Fruit fly (Drosophila melanogaster) whole organism, wandering third instar larva: Measurements from ENCODE around the gene fz4.

Source experiments
- Abd-B ChIP-seq: fragments of >200 bp; optimal IDR thresholded peaks from 2 replicates; lab custom pipeline; 2017; ENCODE audit warnings: missing biosample characterization, missing genetic modification characterization
- Hr78 ChIP-seq: fragments of >200 bp; optimal IDR thresholded peaks from 2 replicates; lab custom pipeline; 2017; ENCODE audit warnings: missing biosample characterization, missing genetic modification characterization
- dmrt93B ChIP-seq: fragments of 200-800 bp; sonication (Bioruptor generic); optimal IDR thresholded peaks from 2 replicates; lab custom pipeline; 2018; ENCODE audit warnings: missing biosample characterization, mild to moderate bottlenecking, missing genetic modification characterization
- dsf ChIP-seq: sonication (Bioruptor generic); optimal IDR thresholded peaks from 2 replicates; lab custom pipeline; 2016; ENCODE audit warnings: missing biosample characterization, missing genetic modification characterization, borderline replicate concordance
- foxo ChIP-seq, 2 experiments: fragments of 200-800 bp; sonication (Bioruptor generic); optimal IDR thresholded peaks; 2 replicates in 1 of 2; 3 replicates in 1 of 2; lab custom pipeline; 2016 to 2017; ENCODE audit warnings: missing biosample characterization in 2 of 2, missing genetic modification characterization in 2 of 2
- h ChIP-seq: fragments of 200-800 bp; sonication (Bioruptor generic); optimal IDR thresholded peaks from 3 replicates; lab custom pipeline; 2016; ENCODE audit warnings: missing biosample characterization, mild to moderate bottlenecking, missing genetic modification characterization
- lola ChIP-seq: fragments of >200 bp; optimal IDR thresholded peaks from 2 replicates; lab custom pipeline; 2017; ENCODE audit warnings: missing biosample characterization, missing genetic modification characterization
- pan ChIP-seq: fragments of >200 bp; optimal IDR thresholded peaks from 2 replicates; lab custom pipeline; 2017
- sv ChIP-seq: fragments of 200-800 bp; sonication (Bioruptor generic); optimal IDR thresholded peaks from 3 replicates; lab custom pipeline; 2016; ENCODE audit warnings: missing biosample characterization, missing genetic modification characterization
- tai ChIP-seq: sonication (Bioruptor generic); optimal IDR thresholded peaks from 2 replicates; lab custom pipeline; 2016; ENCODE audit warnings: missing biosample characterization, missing genetic modification characterization
- woc ChIP-seq: sonication (Bioruptor generic); optimal IDR thresholded peaks from 2 replicates; lab custom pipeline; 2016; ENCODE audit warnings: missing biosample characterization, mild to moderate bottlenecking, missing genetic modification characterization

dm6 chrX:7139952-7140351 lies 29.8 kb upstream of the fz4 start:
- TF ChIP-seq Hr78 (GFP tag; lab: Kevin White, UChicago) (no peak), dsf (GFP tag; lab: Kevin White, UChicago) (no peak), tai (GFP tag; lab: Kevin White, UChicago) (no peak), foxo (GFP tag; optimal IDR thresholded peaks at IDR 0.05; lab: Kevin White, UChicago) (no peak), pan (lab: Kevin White, UChicago) (no peak), woc (GFP tag; lab: Kevin White, UChicago) (no peak), dmrt93B (no peak), Abd-B (GFP tag; lab: Kevin White, UChicago) (no peak), h (GFP tag; lab: Kevin White, UChicago) (no peak), sv (GFP tag; lab: Kevin White, UChicago) (no peak), lola (GFP tag; lab: Kevin White, UChicago) (no peak)
